Fruit fly (Drosophila melanogaster) whole organism: ENCODE results near the gene CecA2.

Source experiments
- Dll ChIP-seq: fragments of >200 bp; optimal IDR thresholded peaks from 2 replicates; lab custom pipeline; 2017
- EcR ChIP-seq, 2 experiments: fragments of >200 bp; optimal IDR thresholded peaks; 2 replicates each; lab custom pipeline; 2017; ENCODE audit warnings: missing biosample characterization in 2 of 2, missing genetic modification characterization in 2 of 2, missing genetic modification reagents in 2 of 2

dm6 chr3R:30236994-30237393, 25.0 kb downstream of the CecA2 start:
- no peak for TF ChIP-seq Dll (lab: Kevin White, UChicago)
- TF ChIP-seq EcR (GFP tag; optimal IDR thresholded peaks at IDR 0.05; lab: Kevin White, UChicago), result no peak
